Worm (Caenorhabditis elegans): ENCODE measurements around the gene mfsd-8.
"Not testable (repeated sequence)": the region's sequence is repeated elsewhere in the genome, so short reads cannot be mapped to it uniquely, and the experiment has no call there.

- TF ChIP-seq vab-7 (GFP tag; IDR thresholded peaks at IDR 0.05); ZK337.2 (GFP tag; IDR thresholded peaks at IDR 0.05); unc-62 (GFP tag; optimal IDR thresholded peaks at IDR 0.05 in 1 of 2); unc-62 (tag; optimal IDR thresholded peaks at IDR 0.05); lim-7 (GFP tag; IDR thresholded peaks at IDR 0.05); snpc-4 (tag; optimal IDR thresholded peaks at IDR 0.05); lin-38 (GFP tag; IDR thresholded peaks at IDR 0.05); nhr-77 (tag; optimal IDR thresholded peaks at IDR 0.05); mep-1 (tag; optimal IDR thresholded peaks at IDR 0.05); zip-11 (GFP tag; IDR thresholded peaks at IDR 0.05); ztf-11 (tag; optimal IDR thresholded peaks at IDR 0.05); fkh-10 (GFP tag; optimal IDR thresholded peaks at IDR 0.05); mdl-1 (tag; optimal IDR thresholded peaks at IDR 0.05): not testable (repeated sequence)
- TF ChIP-seq Y105C5A.15 (GFP tag; IDR thresholded peaks at IDR 0.05) = peak; percentile 78; the same call in 1 of the 2 replicates
These were observed 52.9 kb downstream of the mfsd-8 start for ce11 chrIII:3334941-3335559.

Measured in whole organism, L4 larva.